Worm (Caenorhabditis elegans): Measurements from ENCODE around the gene K09C4.1.

K09C4.1 gene

DNA sequence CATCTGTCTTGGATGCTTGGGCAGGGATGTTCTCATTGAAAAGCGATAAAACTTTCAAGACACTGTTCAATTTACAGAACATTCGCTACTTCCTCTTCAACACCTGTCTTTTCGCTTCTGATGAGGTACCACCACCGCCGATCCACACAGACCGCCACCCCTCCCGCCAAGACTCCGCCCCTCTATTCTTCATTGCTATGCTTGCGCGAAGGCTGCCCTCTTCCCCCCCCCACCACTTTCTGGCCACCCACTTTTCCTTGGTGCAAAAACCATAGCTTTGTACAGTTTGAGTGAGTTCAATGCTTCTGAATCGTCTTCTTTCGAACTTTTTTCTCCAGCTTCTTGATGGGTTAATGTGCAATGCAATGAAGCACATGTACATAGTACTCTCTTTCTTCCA is 15.3 kb downstream of the K09C4.1 start:
- TF ChIP-seq efl-1 (optimal IDR thresholded peaks at IDR 0.05) (no peak), efl-1 (GFP tag; optimal IDR thresholded peaks at IDR 0.05 in 1 of 2) (peak in 1 of 2 experiments; percentile 51), ceh-90 (tag; optimal IDR thresholded peaks at IDR 0.05) (no peak)

DNA sequence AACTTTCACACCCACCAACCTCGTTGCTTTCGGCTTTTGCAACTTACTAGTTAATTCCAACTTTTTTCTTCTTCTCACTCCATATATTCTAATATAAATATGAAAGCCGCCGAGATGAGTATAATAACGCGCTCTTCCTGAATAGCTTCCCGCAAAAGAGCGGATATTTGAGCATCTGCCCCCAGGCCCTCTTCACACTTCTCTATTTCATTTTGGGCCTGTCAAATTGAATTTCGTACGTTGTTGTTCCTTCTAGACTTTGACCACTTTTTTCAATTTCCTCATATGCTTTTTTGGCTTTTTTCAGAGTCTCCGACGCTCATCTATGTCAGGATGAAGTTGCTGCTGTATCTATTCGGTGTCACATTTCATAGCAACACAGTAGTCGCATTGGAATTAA is 16.3 kb downstream of the K09C4.1 start, which contains the start of gene ddr-2:
Gene ddr-2, plus strand, starts transcription at position 301 of the 400 bp plus-strand sequence.
- TF ChIP-seq grh-1 (GFP tag; IDR thresholded peaks at IDR 0.05) = no peak
- no peak for TF ChIP-seq swsn-7 (tag; optimal IDR thresholded peaks at IDR 0.05)
- no peak for TF ChIP-seq ceh-8 (GFP tag; optimal IDR thresholded peaks at IDR 0.05)
- no peak for TF ChIP-seq hlh-4 (tag; optimal IDR thresholded peaks at IDR 0.05)
- no peak for TF ChIP-seq zip-4 (GFP tag; optimal IDR thresholded peaks at IDR 0.05)
- no peak for TF ChIP-seq unc-86 (tag; optimal IDR thresholded peaks at IDR 0.05)
- TF ChIP-seq mep-1 (tag; optimal IDR thresholded peaks at IDR 0.05) = no peak
- TF ChIP-seq nhr-237 (tag; optimal IDR thresholded peaks at IDR 0.05) = no peak
- no peak for TF ChIP-seq fkh-8 (tag; optimal IDR thresholded peaks at IDR 0.05)
- TF ChIP-seq isw-1 (GFP tag; IDR thresholded peaks at IDR 0.05) = no peak

DNA sequence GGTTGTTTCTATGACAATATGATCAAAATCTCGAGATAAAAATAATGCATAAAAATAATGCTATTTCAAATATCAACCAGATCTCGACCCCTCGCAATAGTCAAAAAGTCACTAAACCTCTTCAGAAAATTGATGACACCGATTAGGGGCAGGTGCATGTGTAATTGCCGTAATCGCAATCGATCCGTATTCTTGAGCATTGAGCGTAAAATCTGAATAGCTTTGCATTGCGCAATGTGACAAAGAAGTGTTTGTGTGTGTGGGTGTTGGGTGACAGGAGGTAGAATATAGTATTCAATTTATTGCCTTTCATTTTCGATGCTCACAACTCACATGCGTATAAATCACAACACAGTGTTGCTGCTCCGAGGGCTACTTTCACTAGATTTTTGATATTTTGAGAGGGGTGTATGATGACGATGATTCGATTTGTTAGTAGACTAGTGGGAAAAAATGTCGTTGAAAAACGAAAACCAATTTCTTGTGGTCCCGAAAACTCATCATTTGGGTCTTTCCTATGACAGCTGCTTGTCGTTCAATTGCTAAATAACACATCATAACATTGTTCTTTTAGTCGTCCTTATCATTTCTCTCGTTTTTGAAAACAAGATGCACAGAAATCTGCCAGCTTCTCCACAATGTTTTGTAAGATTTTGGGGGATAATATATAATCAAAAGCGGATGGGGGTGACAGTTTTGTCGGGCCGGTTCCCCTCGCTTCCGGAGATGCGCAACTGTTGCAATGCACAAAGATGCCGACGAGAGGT is 17.4 kb downstream of the K09C4.1 start:
- TF ChIP-seq rnt-1 (tag; optimal IDR thresholded peaks at IDR 0.05) (no peak), snu-23 (GFP tag; optimal IDR thresholded peaks at IDR 0.05) (no peak), swsn-7 (tag; optimal IDR thresholded peaks at IDR 0.05) (no peak), aha-1 (tag; optimal IDR thresholded peaks at IDR 0.05) (no peak), efl-1 (optimal IDR thresholded peaks at IDR 0.05) (no peak), efl-1 (GFP tag; optimal IDR thresholded peaks at IDR 0.05 in 1 of 2) (peak in 1 of 2 experiments; percentile 7)

DNA sequence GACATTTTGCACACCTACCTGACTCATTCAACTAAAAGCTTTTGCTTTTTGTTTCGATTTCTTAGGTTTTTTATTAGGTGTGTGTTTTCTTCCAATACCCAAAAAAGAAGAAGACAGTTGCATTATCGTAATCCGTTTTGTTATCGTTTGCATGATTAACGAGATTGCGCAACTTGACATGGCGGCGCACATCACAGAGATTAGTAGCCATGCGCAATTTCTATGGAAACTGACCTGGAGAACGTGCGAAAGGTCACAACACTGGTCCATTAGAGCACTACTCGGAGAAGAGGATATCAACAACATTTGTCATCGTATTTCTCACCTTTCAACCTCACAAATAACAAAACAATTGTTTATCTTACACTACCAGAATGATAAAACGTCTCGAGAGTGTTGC is 18.1 kb downstream of the K09C4.1 start:
- TF ChIP-seq efl-1 (optimal IDR thresholded peaks at IDR 0.05) (no peak), efl-1 (GFP tag; optimal IDR thresholded peaks at IDR 0.05 in 1 of 2) (peak in 1 of 2 experiments; percentile 49), irx-1 (tag; optimal IDR thresholded peaks at IDR 0.05) (no peak)

DNA sequence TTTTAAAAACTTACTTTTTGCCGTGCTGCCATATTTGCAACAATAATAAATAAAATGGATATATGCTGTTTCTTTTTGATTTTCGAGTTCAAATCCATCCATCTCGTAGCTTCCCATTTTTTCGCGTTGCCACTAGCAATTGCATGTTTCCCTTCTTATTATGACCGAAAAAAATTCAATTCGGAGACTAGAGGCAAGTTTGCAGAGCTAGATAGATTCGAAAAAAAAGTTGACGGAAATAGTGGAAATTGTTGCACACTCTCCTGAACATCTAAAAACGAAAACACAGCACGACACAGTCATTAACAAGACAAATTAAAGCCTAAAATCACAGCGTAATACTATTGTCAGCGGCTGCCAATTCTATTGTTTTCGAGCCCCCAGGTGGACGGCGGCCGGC is 27.5 kb downstream of the K09C4.1 start, which contains the start of gene F11D5.6:
Gene F11D5.6, minus strand, starts transcription at position 101 of the 400 bp plus-strand sequence.
- TF ChIP-seq nhr-76 (tag; optimal IDR thresholded peaks at IDR 0.05) (no peak), isw-1 (GFP tag; IDR thresholded peaks at IDR 0.05) (no peak), lin-14 (GFP tag; optimal IDR thresholded peaks at IDR 0.05) (no peak), C34B4.2 (tag; optimal IDR thresholded peaks at IDR 0.05) (no peak), unc-62 (GFP tag; optimal IDR thresholded peaks at IDR 0.05) (no peak), ztf-4 (tag; optimal IDR thresholded peaks at IDR 0.05) (no peak), nhr-84 (tag; optimal IDR thresholded peaks at IDR 0.05) (no peak), pax-3 (tag; optimal IDR thresholded peaks at IDR 0.05) (no peak), ceh-90 (tag; optimal IDR thresholded peaks at IDR 0.05) (no peak), ceh-8 (GFP tag; optimal IDR thresholded peaks at IDR 0.05) (no peak), rnt-1 (tag; optimal IDR thresholded peaks at IDR 0.05) (no peak), nhr-71 (tag; optimal IDR thresholded peaks at IDR 0.05) (no peak), zag-1 (tag; optimal IDR thresholded peaks at IDR 0.05) (no peak), ceh-88 (GFP tag; IDR thresholded peaks at IDR 0.05) (no peak), nhr-28 (tag; optimal IDR thresholded peaks at IDR 0.05) (no peak), mef-2 (tag; optimal IDR thresholded peaks at IDR 0.05) (no peak), C04F5.9 (tag; optimal IDR thresholded peaks at IDR 0.05) (no peak)

DNA sequence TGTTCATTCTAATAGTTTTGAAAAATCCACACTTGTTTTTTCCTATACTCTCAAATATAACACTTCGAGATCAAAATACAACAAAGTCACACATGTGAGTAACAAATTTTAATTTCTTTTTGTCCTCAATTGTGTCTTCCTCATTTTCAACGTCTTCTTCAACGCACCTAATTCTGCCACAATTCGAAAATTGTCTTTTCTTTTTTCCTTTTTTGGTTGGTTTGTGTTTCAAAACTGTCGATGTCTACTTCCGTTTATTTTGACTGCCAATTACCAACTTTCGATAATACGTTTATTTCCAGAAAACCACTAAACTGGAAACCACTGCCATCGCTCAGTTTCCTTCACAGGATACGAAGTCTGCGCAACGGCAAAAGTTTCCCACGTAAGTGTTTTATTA is 34.1 kb downstream of the K09C4.1 start, which contains the start of gene F11D5.1:
Gene F11D5.1, plus strand, starts transcription at position 301 of the 400 bp plus-strand sequence.
- TF ChIP-seq ceh-8 (GFP tag; optimal IDR thresholded peaks at IDR 0.05) (no peak), tlp-1 (tag; optimal IDR thresholded peaks at IDR 0.05) (no peak), xbp-1 (tag; optimal IDR thresholded peaks at IDR 0.05) (no peak), lin-13 (GFP tag; optimal IDR thresholded peaks at IDR 0.05) (no peak), unc-62 (GFP tag; optimal IDR thresholded peaks at IDR 0.05) (no peak), ceh-90 (tag; optimal IDR thresholded peaks at IDR 0.05) (no peak), ztf-11 (tag; optimal IDR thresholded peaks at IDR 0.05) (no peak), fkh-10 (GFP tag; optimal IDR thresholded peaks at IDR 0.05) (no peak), rnt-1 (tag; optimal IDR thresholded peaks at IDR 0.05) (no peak), egl-13 (tag; optimal IDR thresholded peaks at IDR 0.05) (no peak), nhr-12 (tag; optimal IDR thresholded peaks at IDR 0.05) (no peak), ama-1 (optimal IDR thresholded peaks at IDR 0.05) (no peak), irx-1 (tag; optimal IDR thresholded peaks at IDR 0.05) (no peak), ces-1 (GFP tag; optimal IDR thresholded peaks at IDR 0.05) (no peak)
